Fruit fly (Drosophila melanogaster) whole organism, prepupa: ENCODE data around the gene CG43755.

Experiments
- Blimp-1 ChIP-seq: fragments of 200-800 bp; sonication (Bioruptor generic); optimal IDR thresholded peaks from 3 replicates; lab custom pipeline; 2017; ENCODE audit warnings: missing biosample characterization, missing genetic modification characterization, mild to moderate bottlenecking, moderate library complexity, missing genetic modification reagents
- CG11762 ChIP-seq: fragments of 200-800 bp; sonication (Bioruptor generic); optimal IDR thresholded peaks from 3 replicates; lab custom pipeline; 2016; ENCODE audit warnings: missing biosample characterization, missing genetic modification characterization; ENCODE audit not compliant: insufficient read depth
- CG11902 ChIP-seq: fragments of 200-800 bp; sonication (Bioruptor generic); optimal IDR thresholded peaks from 3 replicates; lab custom pipeline; 2016; ENCODE audit warnings: missing biosample characterization, missing genetic modification characterization
- CG3032 ChIP-seq: fragments of 200-800 bp; optimal IDR thresholded peaks from 2 replicates; lab custom pipeline; 2019; ENCODE audit warnings: missing biosample characterization, mild to moderate bottlenecking, missing genetic modification characterization, moderate library complexity
- CG31627 ChIP-seq: fragments of 200-800 bp; sonication (Bioruptor generic); optimal IDR thresholded peaks from 3 replicates; lab custom pipeline; 2016; ENCODE audit warnings: missing biosample characterization, missing genetic modification characterization
- CG32006 ChIP-seq: fragments of 200-800 bp; sonication (Bioruptor generic); optimal IDR thresholded peaks from 3 replicates; lab custom pipeline; 2017; ENCODE audit warnings: missing biosample characterization, mild to moderate bottlenecking, missing genetic modification characterization
- CG3919 ChIP-seq: fragments of 200-800 bp; sonication (Bioruptor generic); optimal IDR thresholded peaks from 3 replicates; lab custom pipeline; 2016; ENCODE audit warnings: missing biosample characterization, missing genetic modification characterization
- CG6276 ChIP-seq: fragments of 200-800 bp; sonication (Bioruptor generic); optimal IDR thresholded peaks from 2 replicates; lab custom pipeline; 2017; ENCODE audit warnings: missing biosample characterization, mild to moderate bottlenecking, missing genetic modification characterization
- CG6792 ChIP-seq: fragments of 200-800 bp; sonication (Bioruptor generic); optimal IDR thresholded peaks from 3 replicates; lab custom pipeline; 2016; ENCODE audit warnings: missing biosample characterization, missing genetic modification characterization
- CG6854 ChIP-seq: fragments of 200-800 bp; sonication (Bioruptor generic); optimal IDR thresholded peaks from 2 replicates; lab custom pipeline; 2017; ENCODE audit warnings: missing biosample characterization, mild to moderate bottlenecking, missing genetic modification characterization
- CG7368 ChIP-seq: fragments of 200-800 bp; sonication (Bioruptor generic); optimal IDR thresholded peaks from 3 replicates; lab custom pipeline; 2016; ENCODE audit warnings: missing biosample characterization, missing genetic modification characterization
- CG8119 ChIP-seq: fragments of 200-800 bp; sonication (Bioruptor generic); IDR thresholded peaks from 3 replicates; pipeline ENCODE4 v1.3.6; 2022; ENCODE audit warnings: missing biosample characterization, missing genetic modification characterization
- CG8319 ChIP-seq: fragments of 200-800 bp; sonication (Bioruptor generic); optimal IDR thresholded peaks from 3 replicates; lab custom pipeline; 2016; ENCODE audit warnings: missing biosample characterization, missing genetic modification characterization
- CG9139 ChIP-seq: fragments of 200-800 bp; sonication (Bioruptor generic); optimal IDR thresholded peaks from 3 replicates; lab custom pipeline; 2017; ENCODE audit warnings: missing biosample characterization, mild to moderate bottlenecking, missing genetic modification characterization
- Eip75B ChIP-seq: fragments of 200-800 bp; sonication (Bioruptor generic); optimal IDR thresholded peaks from 3 replicates; lab custom pipeline; 2016; ENCODE audit warnings: missing biosample characterization, missing genetic modification characterization
- Ets21C ChIP-seq: fragments of 200-800 bp; sonication (Bioruptor generic); optimal IDR thresholded peaks from 3 replicates; lab custom pipeline; 2016; ENCODE audit warnings: missing biosample characterization, missing genetic modification characterization
- Gug ChIP-seq: fragments of 200-800 bp; sonication (Bioruptor generic); IDR thresholded peaks from 2 replicates; pipeline ENCODE4 v1.3.6; 2022; ENCODE audit warnings: missing biosample characterization, missing genetic modification characterization
- Hr38 ChIP-seq: sonication (Bioruptor generic); optimal IDR thresholded peaks from 2 replicates; lab custom pipeline; 2016; ENCODE audit warnings: missing biosample characterization, missing genetic modification characterization
- Hr39 ChIP-seq: fragments of 200-800 bp; sonication (Bioruptor generic); optimal IDR thresholded peaks from 2 replicates; lab custom pipeline; 2016; ENCODE audit warnings: missing biosample characterization, missing genetic modification characterization
- Hr4 ChIP-seq: fragments of 200-800 bp; sonication (Bioruptor generic); optimal IDR thresholded peaks from 3 replicates; lab custom pipeline; 2016; ENCODE audit warnings: missing biosample characterization, missing genetic modification characterization
- Lpt ChIP-seq: fragments of 200-800 bp; sonication (Bioruptor generic); optimal IDR thresholded peaks from 3 replicates; lab custom pipeline; 2016; ENCODE audit warnings: missing biosample characterization, missing genetic modification characterization
- Met ChIP-seq: fragments of 200-800 bp; sonication (Bioruptor generic); optimal IDR thresholded peaks from 3 replicates; lab custom pipeline; 2016; ENCODE audit warnings: missing biosample characterization, missing genetic modification characterization
- OdsH ChIP-seq: fragments of 200-800 bp; sonication (Bioruptor generic); optimal IDR thresholded peaks from 3 replicates; lab custom pipeline; 2016; ENCODE audit warnings: missing biosample characterization, missing genetic modification characterization
- Sox102F ChIP-seq: fragments of 200-800 bp; sonication (Bioruptor generic); optimal IDR thresholded peaks from 2 replicates; lab custom pipeline; 2016; ENCODE audit warnings: missing biosample characterization, mild to moderate bottlenecking, missing genetic modification characterization
- Sox15 ChIP-seq: fragments of 200-800 bp; sonication (Bioruptor generic); optimal IDR thresholded peaks from 3 replicates; lab custom pipeline; 2016; ENCODE audit warnings: missing biosample characterization, missing genetic modification characterization
- acj6 ChIP-seq: fragments of 200-800 bp; sonication (Bioruptor generic); optimal IDR thresholded peaks from 3 replicates; lab custom pipeline; 2016; ENCODE audit warnings: missing biosample characterization, missing genetic modification characterization
- cyc ChIP-seq: fragments of 200-800 bp; sonication (Bioruptor generic); optimal IDR thresholded peaks from 3 replicates; lab custom pipeline; 2016; ENCODE audit warnings: missing biosample characterization, missing genetic modification characterization
- dac ChIP-seq: fragments of 200-800 bp; sonication (Bioruptor generic); optimal IDR thresholded peaks from 2 replicates; lab custom pipeline; 2017; ENCODE audit warnings: missing biosample characterization, mild to moderate bottlenecking, missing genetic modification characterization
- esn ChIP-seq: fragments of 200-800 bp; sonication (Bioruptor generic); optimal IDR thresholded peaks from 2 replicates; lab custom pipeline; 2016; ENCODE audit warnings: missing biosample characterization, mild to moderate bottlenecking, missing genetic modification characterization, moderate library complexity
- fd59A ChIP-seq: fragments of 200-800 bp; sonication (Bioruptor generic); optimal IDR thresholded peaks from 2 replicates; lab custom pipeline; 2017; ENCODE audit warnings: missing biosample characterization, mild to moderate bottlenecking, missing genetic modification characterization, missing genetic modification reagents
- fd85E ChIP-seq: fragments of 200-800 bp; sonication (Bioruptor generic); optimal IDR thresholded peaks from 3 replicates; lab custom pipeline; 2016; ENCODE audit warnings: missing biosample characterization, missing genetic modification characterization
- fkh ChIP-seq: fragments of 200-800 bp; sonication (Bioruptor generic); optimal IDR thresholded peaks from 3 replicates; lab custom pipeline; 2017; ENCODE audit warnings: missing biosample characterization, mild to moderate bottlenecking, missing genetic modification characterization, moderate library complexity
- lz ChIP-seq: fragments of 200-800 bp; sonication (Bioruptor generic); optimal IDR thresholded peaks from 3 replicates; lab custom pipeline; 2016; ENCODE audit warnings: missing biosample characterization, missing genetic modification characterization
- spab ChIP-seq: fragments of 200-800 bp; sonication (Bioruptor generic); optimal IDR thresholded peaks from 2 replicates; lab custom pipeline; 2017; ENCODE audit warnings: missing biosample characterization, mild to moderate bottlenecking, missing genetic modification characterization, missing genetic modification reagents
- ss ChIP-seq, 2 experiments: fragments of 200-800 bp; sonication (Bioruptor generic); optimal IDR thresholded peaks; 2 replicates in 1 of 2; 3 replicates in 1 of 2; lab custom pipeline; 2017 to 2018; ENCODE audit warnings: mild to moderate bottlenecking in 2 of 2, missing biosample characterization in 2 of 2, missing genetic modification characterization in 2 of 2, moderate library complexity in 1 of 2
- svp ChIP-seq: fragments of 200-800 bp; sonication (Bioruptor generic); peaks from one replicate; lab custom pipeline; 2016; ENCODE audit warnings: missing biosample characterization, missing genetic modification characterization
- vri ChIP-seq: fragments of 200-800 bp; sonication (Bioruptor generic); optimal IDR thresholded peaks from 3 replicates; lab custom pipeline; 2016; ENCODE audit warnings: missing biosample characterization, mild to moderate bottlenecking, missing genetic modification characterization

Gene CG43755

DNA sequence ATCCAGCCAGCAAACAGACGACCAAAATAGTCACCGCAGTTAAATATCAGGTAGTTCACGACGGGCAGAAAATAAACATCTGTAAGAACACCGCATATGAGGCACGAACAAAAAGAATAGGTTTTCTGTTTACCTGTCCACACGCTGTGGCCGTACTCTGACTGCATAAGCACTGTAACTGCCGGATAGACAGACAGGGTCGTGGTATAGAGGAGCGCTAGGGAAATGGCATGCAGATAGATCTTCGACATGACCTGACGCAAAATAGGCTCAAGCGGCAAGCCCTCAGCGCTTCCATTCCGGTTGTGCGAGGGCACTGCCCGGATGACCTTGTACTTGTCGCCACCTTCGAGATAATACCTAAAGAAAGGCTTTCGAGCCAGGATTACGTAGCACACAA, 26.7 kb upstream of the CG43755 start:
- TF ChIP-seq CG6854 (GFP tag; lab: Kevin White, UChicago): no peak
- no peak for TF ChIP-seq Hr38 (GFP tag; lab: Kevin White, UChicago)
- TF ChIP-seq Gug (GFP tag; lab: Robert Waterston, UW): no peak
- TF ChIP-seq Hr4 (GFP tag; lab: Kevin White, UChicago): no peak
- no peak for TF ChIP-seq CG3032
- no peak for TF ChIP-seq fkh (GFP tag; lab: Kevin White, UChicago)
- TF ChIP-seq Ets21C: no peak
- TF ChIP-seq CG31627 (GFP tag; lab: Kevin White, UChicago): no peak
- TF ChIP-seq fd85E: no peak
- no peak for TF ChIP-seq CG9139
- TF ChIP-seq CG11902: no peak
- no peak for TF ChIP-seq ss (GFP tag; optimal IDR thresholded peaks at IDR 0.05; lab: Kevin White, UChicago)
- TF ChIP-seq OdsH: no peak
- TF ChIP-seq CG3919 (GFP tag; lab: Kevin White, UChicago): no peak
- no peak for TF ChIP-seq Sox102F
- TF ChIP-seq CG7368 (GFP tag; lab: Kevin White, UChicago): no peak
- no peak for TF ChIP-seq CG6276
- no peak for TF ChIP-seq fd59A (GFP tag; lab: Kevin White, UChicago)
- TF ChIP-seq CG6792 (GFP tag; lab: Kevin White, UChicago): no peak
- no peak for TF ChIP-seq CG8119 (GFP tag; lab: Robert Waterston, UW)

- TF ChIP-seq spab (GFP tag; lab: Kevin White, UChicago) (no peak), Hr39 (no peak), Blimp-1 (GFP tag; lab: Kevin White, UChicago) (no peak), acj6 (GFP tag; lab: Kevin White, UChicago) (no peak), CG8319 (GFP tag; lab: Kevin White, UChicago) (no peak), svp (GFP tag; lab: Kevin White, UChicago) (no peak), CG3032 (no peak), Met (GFP tag; lab: Kevin White, UChicago) (no peak), esn (GFP tag; lab: Kevin White, UChicago) (no peak), CG32006 (GFP tag; lab: Kevin White, UChicago) (no peak), lz (GFP tag; lab: Kevin White, UChicago) (no peak), CG6792 (GFP tag; lab: Kevin White, UChicago) (no peak), CG11902 (no peak), dac (GFP tag; lab: Kevin White, UChicago) (no peak)
- TF ChIP-seq, all 60 proteins: peak for 0
These were observed 18.0 kb upstream of the CG43755 start for dm6 chr2L:347604-348003.

dm6 chr2L:346781-347180, 17.2 kb upstream of the CG43755 start:
- no peak for TF ChIP-seq CG9139
- no peak for TF ChIP-seq Eip75B (GFP tag; lab: Kevin White, UChicago)
- no peak for TF ChIP-seq Lpt (GFP tag; lab: Kevin White, UChicago)
- TF ChIP-seq CG11762 (GFP tag; lab: Kevin White, UChicago): no peak
- TF ChIP-seq fd59A (GFP tag; lab: Kevin White, UChicago): no peak
- TF ChIP-seq vri: no peak

- TF ChIP-seq dac (GFP tag; lab: Kevin White, UChicago) (no peak), Lpt (GFP tag; lab: Kevin White, UChicago) (no peak), lz (GFP tag; lab: Kevin White, UChicago) (no peak), Sox15 (GFP tag; lab: Kevin White, UChicago) (no peak), cyc (GFP tag; lab: Kevin White, UChicago) (no peak), Met (GFP tag; lab: Kevin White, UChicago) (no peak), Hr4 (GFP tag; lab: Kevin White, UChicago) (no peak)
These were observed 2.7 kb upstream of the CG43755 start, which contains the start of gene CG31921 for dm6 chr2L:332235-332634. TSS of gene CG31921 (minus strand) at chr2L:332335.
